Worm (Caenorhabditis elegans) whole organism, L4 larva: ENCODE data around the gene C17H12.12.

Experiments used
- D1046.2 ChIP-seq: fragments of 200-800 bp; sonication (Bioruptor generic); IDR thresholded peaks from 2 replicates; pipeline ENCODE4 v1.3.6; 2022; ENCODE audit warnings: missing genetic modification characterization, missing compliant biosample characterization
- F10B5.3 ChIP-seq: sonication (generic microtip); optimal IDR thresholded peaks from 2 replicates; lab custom pipeline; 2016; ENCODE audit warnings: mild to moderate bottlenecking, missing genetic modification characterization, missing compliant biosample characterization
- F26F4.8 ChIP-seq: fragments of 200-800 bp; sonication (Bioruptor generic); conservative IDR thresholded peaks from 2 replicates; pipeline ENCODE4 v1.3.6; 2022; ENCODE audit warnings: missing genetic modification characterization, missing compliant biosample characterization
- T26A8.4 ChIP-seq: fragments of 200-800 bp; sonication (Bioruptor generic); IDR thresholded peaks from 2 replicates; pipeline ENCODE4 v1.3.6; 2022; ENCODE audit warnings: missing genetic modification characterization, missing compliant biosample characterization
- Y48G9A.11 ChIP-seq: fragments of 200-800 bp; sonication (Bioruptor generic); IDR thresholded peaks from 2 replicates; pipeline ENCODE4 v1.3.6; 2022; ENCODE audit warnings: missing genetic modification reagents, missing genetic modification characterization, missing compliant biosample characterization
- Y75B8A.6 ChIP-seq: fragments of 200-800 bp; sonication (Bioruptor generic); IDR thresholded peaks from 2 replicates; pipeline ENCODE4 v1.3.6; 2022; ENCODE audit warnings: missing genetic modification reagents, missing genetic modification characterization, missing compliant biosample characterization
- aha-1 ChIP-seq: fragments of 150-350 bp; peaks from one replicate; lab custom pipeline; 2014; ENCODE audit warnings: missing biosample characterization, missing genetic modification characterization
- arid-1 ChIP-seq: fragments of 200-800 bp; sonication (Bioruptor generic); conservative IDR thresholded peaks from 2 replicates; pipeline ENCODE4 v1.3.6; 2022; ENCODE audit warnings: missing genetic modification reagents, missing genetic modification characterization, missing compliant biosample characterization
- attf-4 ChIP-seq: sonication (generic microtip); optimal IDR thresholded peaks from 3 replicates; lab custom pipeline; 2017; ENCODE audit warnings: missing biosample characterization, missing genetic modification characterization
- ceh-82 ChIP-seq: sonication (generic microtip); optimal IDR thresholded peaks from 2 replicates; lab custom pipeline; 2017; ENCODE audit warnings: missing biosample characterization, missing genetic modification characterization
- cey-2 ChIP-seq: sonication (generic microtip); optimal IDR thresholded peaks from 3 replicates; lab custom pipeline; 2017; ENCODE audit warnings: missing genetic modification characterization, mild to moderate bottlenecking, missing compliant biosample characterization, antibody characterized with exemption, borderline replicate concordance; ENCODE audit not compliant: insufficient read depth
- ctbp-1 ChIP-seq: fragments of 200-800 bp; sonication (Bioruptor generic); IDR thresholded peaks from 2 replicates; pipeline ENCODE4 v1.3.6; 2022; ENCODE audit warnings: missing genetic modification reagents, missing genetic modification characterization, missing compliant biosample characterization
- daf-16 ChIP-seq, 3 experiments: sonication (generic microtip); optimal IDR thresholded peaks; 2 replicates each; lab custom pipeline; 2016 to 2017; ENCODE audit warnings: missing genetic modification characterization in 3 of 3, missing genetic modification reagents in 3 of 3, mild to moderate bottlenecking in 2 of 3, missing compliant biosample characterization in 2 of 3, missing biosample characterization in 1 of 3, moderate library complexity in 1 of 3
- daf-19 ChIP-seq: fragments of 200-800 bp; sonication (Bioruptor generic); conservative IDR thresholded peaks from 2 replicates; pipeline ENCODE4 v1.3.6; 2022; ENCODE audit warnings: missing genetic modification characterization, missing compliant biosample characterization
- dmd-6 ChIP-seq: fragments of 200-800 bp; sonication (Bioruptor generic); IDR thresholded peaks from 2 replicates; pipeline ENCODE4 v1.3.6; 2022; ENCODE audit warnings: missing genetic modification reagents, missing genetic modification characterization, missing compliant biosample characterization
- duxl-1 ChIP-seq: sonication (generic microtip); optimal IDR thresholded peaks from 2 replicates; lab custom pipeline; 2016; ENCODE audit warnings: mild to moderate bottlenecking, missing genetic modification characterization, moderate library complexity, missing compliant biosample characterization; ENCODE audit not compliant: poor library complexity
- dve-1 ChIP-seq: sonication (generic microtip); optimal IDR thresholded peaks from 2 replicates; lab custom pipeline; 2017; ENCODE audit warnings: antibody characterized with exemption, mild to moderate bottlenecking, missing genetic modification characterization, missing compliant biosample characterization; ENCODE audit not compliant: insufficient read depth
- egl-43 ChIP-seq: fragments of 200-800 bp; sonication (Bioruptor generic); IDR thresholded peaks from 2 replicates; pipeline ENCODE4 v1.3.6; 2022; ENCODE audit warnings: missing genetic modification reagents, missing genetic modification characterization, missing compliant biosample characterization
- gei-8 ChIP-seq: fragments of 200-800 bp; sonication (Bioruptor generic); optimal IDR thresholded peaks from 2 replicates; lab custom pipeline; 2018; ENCODE audit warnings: mild to moderate bottlenecking, missing genetic modification characterization, missing compliant biosample characterization
- hmg-1.1 ChIP-seq: fragments of 200-800 bp; sonication (Bioruptor generic); IDR thresholded peaks from 2 replicates; pipeline ENCODE4 v1.3.6; 2022; ENCODE audit warnings: missing genetic modification reagents, missing genetic modification characterization, missing compliant biosample characterization
- jun-1 ChIP-seq: fragments of 150-350 bp; optimal IDR thresholded peaks from 2 replicates; lab custom pipeline; 2014; ENCODE audit warnings: missing biosample characterization, missing genetic modification reagents, missing genetic modification characterization
- lim-7 ChIP-seq: fragments of 200-800 bp; sonication (Bioruptor generic); IDR thresholded peaks from 2 replicates; pipeline ENCODE4 v1.3.6; 2022; ENCODE audit warnings: missing genetic modification characterization, missing compliant biosample characterization
- lin-13 ChIP-seq: fragments of 150-350 bp; optimal IDR thresholded peaks from 2 replicates; lab custom pipeline; 2014; ENCODE audit warnings: missing biosample characterization, missing genetic modification reagents, missing genetic modification characterization
- lin-39 ChIP-seq: fragments of 150-350 bp; optimal IDR thresholded peaks from 2 replicates; lab custom pipeline; 2014; ENCODE audit warnings: missing biosample characterization, missing genetic modification reagents, missing genetic modification characterization
- lir-3 ChIP-seq: sonication (generic microtip); optimal IDR thresholded peaks from 2 replicates; lab custom pipeline; 2016; ENCODE audit warnings: mild to moderate bottlenecking, missing genetic modification characterization, missing compliant biosample characterization
- lsy-2 ChIP-seq, 2 experiments: fragments of 150-350 bp in 1 of 2; sonication (generic microtip) in 1 of 2; optimal IDR thresholded peaks; 2 replicates each; lab custom pipeline; 2014 to 2017; ENCODE audit warnings: missing biosample characterization in 2 of 2, missing genetic modification characterization in 2 of 2
- madf-9 ChIP-seq: fragments of 200-800 bp; sonication (Bioruptor generic); conservative IDR thresholded peaks from 2 replicates; pipeline ENCODE4 v1.3.6; 2022; ENCODE audit warnings: missing genetic modification reagents, missing genetic modification characterization, missing compliant biosample characterization
- mes-2 ChIP-seq: sonication (generic microtip); optimal IDR thresholded peaks from 2 replicates; lab custom pipeline; 2016; ENCODE audit warnings: missing genotype, mild to moderate bottlenecking, missing genetic modification characterization, missing compliant biosample characterization; ENCODE audit not compliant: poor library complexity, severe bottlenecking
- mxl-3 ChIP-seq: fragments of 200-800 bp; sonication (Bioruptor generic); optimal IDR thresholded peaks from 2 replicates; lab custom pipeline; 2018; ENCODE audit warnings: mild to moderate bottlenecking, missing genetic modification characterization, missing compliant biosample characterization
- nhr-111 ChIP-seq: fragments of 200-800 bp; sonication (Bioruptor generic); optimal IDR thresholded peaks from 2 replicates; lab custom pipeline; 2018; ENCODE audit warnings: mild to moderate bottlenecking, missing genetic modification characterization, missing compliant biosample characterization
- nhr-25 ChIP-seq: sonication (generic microtip); optimal IDR thresholded peaks from 2 replicates; lab custom pipeline; 2017; ENCODE audit warnings: missing genetic modification characterization, mild to moderate bottlenecking, missing compliant biosample characterization, antibody characterized with exemption, moderate library complexity, borderline replicate concordance; ENCODE audit not compliant: insufficient read depth
- nhr-48 ChIP-seq: sonication (generic microtip); optimal IDR thresholded peaks from 2 replicates; lab custom pipeline; 2016; ENCODE audit warnings: mild to moderate bottlenecking, missing genetic modification characterization, missing compliant biosample characterization
- nhr-77 ChIP-seq: fragments of 150-350 bp; optimal IDR thresholded peaks from 2 replicates; lab custom pipeline; 2014; ENCODE audit warnings: missing biosample characterization, missing genetic modification characterization
- php-3 ChIP-seq: fragments of 200-800 bp; sonication (Bioruptor generic); IDR thresholded peaks from 2 replicates; pipeline ENCODE4 v1.3.6; 2022; ENCODE audit warnings: missing genetic modification reagents, missing genetic modification characterization, missing compliant biosample characterization
- rbr-2 ChIP-seq: sonication (generic microtip); optimal IDR thresholded peaks from 2 replicates; lab custom pipeline; 2016; ENCODE audit warnings: missing genotype, missing genetic modification characterization, missing compliant biosample characterization
- saeg-2 ChIP-seq: fragments of 200-800 bp; sonication (Bioruptor generic); IDR thresholded peaks from 2 replicates; pipeline ENCODE4 v1.3.6; 2022; ENCODE audit warnings: missing genetic modification reagents, missing genetic modification characterization, missing compliant biosample characterization
- sdz-12 ChIP-seq: fragments of 200-800 bp; sonication (Bioruptor generic); optimal IDR thresholded peaks from 2 replicates; lab custom pipeline; 2018; ENCODE audit warnings: mild to moderate bottlenecking, missing genetic modification characterization, missing compliant biosample characterization
- snpc-1.2 ChIP-seq: fragments of 200-800 bp; sonication (Bioruptor generic); IDR thresholded peaks from 2 replicates; pipeline ENCODE4 v1.3.6; 2022; ENCODE audit warnings: missing genetic modification reagents, missing genetic modification characterization, missing compliant biosample characterization
- snpc-4 ChIP-seq: fragments of 150-350 bp; optimal IDR thresholded peaks from 2 replicates; lab custom pipeline; 2014; ENCODE audit warnings: missing biosample characterization, missing genetic modification characterization
- spr-1 ChIP-seq: sonication (generic microtip); optimal IDR thresholded peaks from 2 replicates; lab custom pipeline; 2016; ENCODE audit warnings: mild to moderate bottlenecking, missing genetic modification characterization, missing compliant biosample characterization
- spr-3 ChIP-seq: fragments of 200-800 bp; sonication (Bioruptor generic); optimal IDR thresholded peaks from 2 replicates; lab custom pipeline; 2018; ENCODE audit warnings: mild to moderate bottlenecking, missing genetic modification characterization, missing compliant biosample characterization
- unc-130 ChIP-seq: sonication (generic microtip); optimal IDR thresholded peaks from 2 replicates; lab custom pipeline; 2016; ENCODE audit warnings: missing genetic modification reagents, missing genetic modification characterization, missing compliant biosample characterization
- unc-62 ChIP-seq, 3 experiments: fragments of 150-350 bp in 1 of 3; sonication (generic microtip); optimal IDR thresholded peaks in 2 of 3; peaks in 1 of 3; 1 replicate in 1 of 3; 2 replicates in 2 of 3; lab custom pipeline; 2014 to 2017; ENCODE audit warnings: missing biosample characterization in 3 of 3, missing genetic modification characterization in 3 of 3, missing genetic modification reagents in 3 of 3, missing genotype in 1 of 3
- vab-7 ChIP-seq: fragments of 200-800 bp; sonication (Bioruptor generic); IDR thresholded peaks from 2 replicates; pipeline ENCODE4 v1.3.6; 2022; ENCODE audit warnings: missing genetic modification reagents, missing genetic modification characterization, missing compliant biosample characterization
- zip-2 ChIP-seq: fragments of 150-350 bp; optimal IDR thresholded peaks from 2 replicates; lab custom pipeline; 2014; ENCODE audit warnings: missing biosample characterization, missing genetic modification characterization
- ztf-11 ChIP-seq: fragments of 150-350 bp; optimal IDR thresholded peaks from 2 replicates; lab custom pipeline; 2014; ENCODE audit warnings: missing biosample characterization, missing genetic modification characterization

Gene C17H12.12

ce11 chrIV:6789950-6790349, 5.8 kb upstream of the C17H12.12 start:
- TF ChIP-seq aha-1 (tag; lab: Kevin White, UChicago) (no peak), dve-1 (no peak), daf-19 (GFP tag; lab: Robert Waterston, UW) (no peak), duxl-1 (tag; lab: Kevin White, UChicago) (no peak), jun-1 (tag; lab: Kevin White, UChicago) (no peak), lsy-2 (tag; optimal IDR thresholded peaks at IDR 0.05; lab: Kevin White, UChicago) (peak in 1 of 2 experiments; percentile 7), snpc-1.2 (GFP tag; lab: Robert Waterston, UW) (peak; percentile 64; the same call in 1 of the 2 replicates)
- TF ChIP-seq, all 104 proteins: peak for 2

ce11 chrIV:6790438-6791124, 5.1 kb upstream of the C17H12.12 start, which contains the start of the genes C17H12.2 and vha-8:
C17H12.2 (minus strand) TSS chrIV:6790488.
vha-8 (plus strand) TSS chrIV:6791074.
- TF ChIP-seq madf-9 (GFP tag; lab: Robert Waterston, UW): peak; percentile 47; the same call in 1 of the 2 replicates
- TF ChIP-seq Y75B8A.6 (GFP tag; lab: Robert Waterston, UW): no peak
- TF ChIP-seq F26F4.8 (GFP tag; lab: Robert Waterston, UW): no peak
- peak; percentile 90 for TF ChIP-seq mes-2 (tag; lab: Kevin White, UChicago)
- TF ChIP-seq rbr-2: peak; percentile 90
- no peak for TF ChIP-seq lim-7 (GFP tag; lab: Robert Waterston, UW)
- TF ChIP-seq Y48G9A.11: no peak
- peak; percentile 87 for TF ChIP-seq nhr-25 (tag; lab: Kevin White, UChicago)
- TF ChIP-seq lin-39: no peak
- TF ChIP-seq spr-3 (GFP tag; lab: Kevin White, UChicago): no peak
- TF ChIP-seq nhr-48 (tag; lab: Kevin White, UChicago): peak; percentile 45
- no peak for TF ChIP-seq zip-2
- peak; percentile 91 for TF ChIP-seq mxl-3 (GFP tag; lab: Kevin White, UChicago)
- no peak for TF ChIP-seq sdz-12 (GFP tag; lab: Kevin White, UChicago)
- peak; percentile 89 for TF ChIP-seq hmg-1.1 (GFP tag; lab: Robert Waterston, UW)
- peak in 1 of 2 experiments; percentile 47 for TF ChIP-seq daf-16 (GFP tag; optimal IDR thresholded peaks at IDR 0.05; lab: Kevin White, UChicago)
- TF ChIP-seq daf-16 (tag; optimal IDR thresholded peaks at IDR 0.05; lab: Kevin White, UChicago): peak; percentile 58
- peak; percentile 51; the same call in 1 of the 2 replicates for TF ChIP-seq D1046.2
- TF ChIP-seq gei-8: no peak
- TF ChIP-seq saeg-2 (GFP tag; lab: Robert Waterston, UW): no peak
- TF ChIP-seq unc-62 (GFP tag; optimal IDR thresholded peaks at IDR 0.05 in 1 of 2; lab: Kevin White, UChicago): peak in 1 of 2 experiments; percentile 87
- no peak for TF ChIP-seq unc-62 (tag; optimal IDR thresholded peaks at IDR 0.05; lab: Kevin White, UChicago)
- no peak for TF ChIP-seq lir-3
- TF ChIP-seq unc-130 (GFP tag; lab: Kevin White, UChicago): no peak
- peak; percentile 93 for TF ChIP-seq nhr-77 (tag; lab: Kevin White, UChicago)
- TF ChIP-seq cey-2 (tag; lab: Kevin White, UChicago): no peak
- peak; percentile 59 for TF ChIP-seq jun-1 (tag; lab: Kevin White, UChicago)
- 0 out of 2 replicates have a peak, but pooled peaks have one; percentile 25 for TF ChIP-seq arid-1 (GFP tag; lab: Robert Waterston, UW)
- TF ChIP-seq attf-4 (tag; lab: Kevin White, UChicago): no peak
- TF ChIP-seq spr-1 (tag; lab: Kevin White, UChicago): peak; percentile 78
- no peak for TF ChIP-seq php-3 (GFP tag; lab: Robert Waterston, UW)
- TF ChIP-seq egl-43 (GFP tag; lab: Robert Waterston, UW): peak; percentile 60; the same call in 1 of the 2 replicates
- no peak for TF ChIP-seq F10B5.3 (tag; lab: Kevin White, UChicago)
- TF ChIP-seq lin-13: peak; percentile 93
- no peak for TF ChIP-seq ceh-82 (tag; lab: Kevin White, UChicago)
- peak; percentile 53 for TF ChIP-seq snpc-4 (tag; lab: Kevin White, UChicago)
- peak; percentile 46; the same call in 1 of the 2 replicates for TF ChIP-seq vab-7
- TF ChIP-seq T26A8.4: peak; percentile 79
- no peak for TF ChIP-seq ztf-11 (tag; lab: Kevin White, UChicago)
- no peak for TF ChIP-seq nhr-111 (GFP tag; lab: Kevin White, UChicago)
- peak; percentile 66 for TF ChIP-seq ctbp-1
- TF ChIP-seq dmd-6: peak; percentile 88
